Worm (Caenorhabditis elegans): ENCODE results near the gene B0432.10.

Gene B0432.10

ce11 chrII:285627-286550, at the start of gene B0432.10:
Gene B0432.10 (minus strand): TSS chrII:286275.
- TF ChIP-seq dve-1 (tag; optimal IDR thresholded peaks at IDR 0.05): peak; percentile 18
- no peak for TF ChIP-seq che-1 (tag; optimal IDR thresholded peaks at IDR 0.05)
- TF ChIP-seq nfya-1 (tag; optimal IDR thresholded peaks at IDR 0.05): peak; percentile 69
- TF ChIP-seq unc-42 (tag; optimal IDR thresholded peaks at IDR 0.05): peak; percentile 45
- peak; percentile 19 for TF ChIP-seq ceh-18 (tag; optimal IDR thresholded peaks at IDR 0.05)
- peak; percentile 4 for TF ChIP-seq unc-55 (GFP tag; optimal IDR thresholded peaks at IDR 0.05)

ce11 chrII:334828-335227, 48.8 kb upstream of the B0432.10 start:
- no peak for TF ChIP-seq eyg-1 (tag; optimal IDR thresholded peaks at IDR 0.05)
- TF ChIP-seq fkh-6 (tag; optimal IDR thresholded peaks at IDR 0.05): no peak
- TF ChIP-seq ama-1 (optimal IDR thresholded peaks at IDR 0.05): no peak
- no peak for TF ChIP-seq ahr-1 (tag; optimal IDR thresholded peaks at IDR 0.05)
- TF ChIP-seq ceh-2 (tag; optimal IDR thresholded peaks at IDR 0.05): no peak
- no peak for TF ChIP-seq unc-42 (tag; optimal IDR thresholded peaks at IDR 0.05)
- no peak for TF ChIP-seq ceh-30 (tag; optimal IDR thresholded peaks at IDR 0.05)
- no peak for TF ChIP-seq pat-9 (tag; optimal IDR thresholded peaks at IDR 0.05)
- TF ChIP-seq ceh-48 (tag; optimal IDR thresholded peaks at IDR 0.05): no peak
- no peak for TF ChIP-seq madf-2 (tag; optimal IDR thresholded peaks at IDR 0.05)

- TF ChIP-seq ceh-18 (tag; optimal IDR thresholded peaks at IDR 0.05) (no peak), fax-1 (tag; optimal IDR thresholded peaks at IDR 0.05) (no peak), elt-2 (tag; optimal IDR thresholded peaks at IDR 0.05) (peak; percentile 90)
Measured at ce11 chrII:333853-334449, 47.9 kb upstream of the B0432.10 start.

ce11 chrII:332419-332818, 46.3 kb upstream of the B0432.10 start, which contains the start of gene cbn-1:
Gene cbn-1 (minus strand): TSS chrII:332519.
- no peak for TF ChIP-seq pqm-1 (tag; optimal IDR thresholded peaks at IDR 0.05)
- no peak for TF ChIP-seq ceh-2 (tag; optimal IDR thresholded peaks at IDR 0.05)
- TF ChIP-seq elt-4 (tag; optimal IDR thresholded peaks at IDR 0.05): no peak
- TF ChIP-seq npax-4 (tag; optimal IDR thresholded peaks at IDR 0.05): no peak
- no peak for TF ChIP-seq hlh-6 (tag; optimal IDR thresholded peaks at IDR 0.05)
- TF ChIP-seq dve-1 (tag; optimal IDR thresholded peaks at IDR 0.05): no peak
- TF ChIP-seq ceh-18 (tag; optimal IDR thresholded peaks at IDR 0.05): no peak
- TF ChIP-seq F13H6.1 (tag; optimal IDR thresholded peaks at IDR 0.05): no peak
- TF ChIP-seq fax-1 (tag; optimal IDR thresholded peaks at IDR 0.05): no peak
- no peak for TF ChIP-seq K09A11.1 (tag; optimal IDR thresholded peaks at IDR 0.05; ENCODE audit: insufficient read depth)

- no peak for TF ChIP-seq sox-2 (GFP tag; IDR thresholded peaks at IDR 0.05)
- TF ChIP-seq hlh-8 (tag; optimal IDR thresholded peaks at IDR 0.05): no peak
- no peak for TF ChIP-seq pros-1 (tag; optimal IDR thresholded peaks at IDR 0.05)
- TF ChIP-seq lim-6 (tag; optimal IDR thresholded peaks at IDR 0.05): no peak
- TF ChIP-seq ttx-3 (tag; optimal IDR thresholded peaks at IDR 0.05): no peak
- no peak for TF ChIP-seq F13H6.1 (tag; optimal IDR thresholded peaks at IDR 0.05)
- no peak for TF ChIP-seq che-1 (tag; optimal IDR thresholded peaks at IDR 0.05)
- no peak for TF ChIP-seq ama-1 (optimal IDR thresholded peaks at IDR 0.05)
- no peak for TF ChIP-seq sdc-2 (tag; optimal IDR thresholded peaks at IDR 0.05)
Measured at ce11 chrII:325639-326350, 39.7 kb upstream of the B0432.10 start, which contains the start of gene sgcb-1. Gene sgcb-1 (plus strand): TSS chrII:326300.

Data from whole organism, late embryonic.